Worm (Caenorhabditis elegans) whole organism, midembryonic: ENCODE data around the gene elpc-3.
"Not testable (repeated sequence)": the region's sequence is repeated elsewhere in the genome, so short reads cannot be mapped to it uniquely, and the experiment has no call there.

Experiments
- T22C8.4 ChIP-seq: fragments of 200-800 bp; sonication (Bioruptor generic); IDR thresholded peaks from 2 replicates; pipeline ENCODE4 v1.3.6; 2022; ENCODE audit warnings: missing genetic modification characterization, missing compliant biosample characterization
- cog-1 ChIP-seq: sonication (generic microtip); optimal IDR thresholded peaks from 2 replicates; lab custom pipeline; 2016; ENCODE audit warnings: missing genetic modification characterization, missing compliant biosample characterization
- flt-1 ChIP-seq: fragments of 200-800 bp; sonication (Bioruptor generic); IDR thresholded peaks from 2 replicates; pipeline ENCODE4 v1.3.6; 2022; ENCODE audit warnings: missing genetic modification characterization, missing compliant biosample characterization
- klf-2 ChIP-seq: fragments of 200-800 bp; sonication (Bioruptor generic); conservative IDR thresholded peaks from 2 replicates; pipeline ENCODE4 v1.3.6; 2022; ENCODE audit warnings: missing genetic modification reagents, missing genetic modification characterization, missing compliant biosample characterization
- med-1 ChIP-seq: sonication (generic microtip); optimal IDR thresholded peaks from 2 replicates; lab custom pipeline; 2017; ENCODE audit warnings: missing genetic modification characterization, mild to moderate bottlenecking, missing compliant biosample characterization, antibody characterized with exemption, missing genetic modification reagents; ENCODE audit not compliant: insufficient read depth
- ref-1 ChIP-seq: fragments of 200-800 bp; sonication (Bioruptor generic); conservative IDR thresholded peaks from 2 replicates; pipeline ENCODE4 v1.3.6; 2022; ENCODE audit warnings: missing genetic modification reagents, missing genetic modification characterization, missing compliant biosample characterization
- tab-1 ChIP-seq: fragments of 200-800 bp; sonication (Bioruptor generic); IDR thresholded peaks from 2 replicates; pipeline ENCODE4 v1.3.6; 2022; ENCODE audit warnings: missing genetic modification characterization, missing compliant biosample characterization
- ztf-23 ChIP-seq: fragments of 200-800 bp; sonication (Bioruptor generic); IDR thresholded peaks from 2 replicates; pipeline ENCODE4 v1.3.6; 2022; ENCODE audit warnings: missing genetic modification reagents, missing genetic modification characterization, missing compliant biosample characterization
- ztf-29 ChIP-seq: fragments of 200-800 bp; sonication (Bioruptor generic); IDR thresholded peaks from 2 replicates; pipeline ENCODE4 v1.3.6; 2022; ENCODE audit warnings: missing genetic modification reagents, missing genetic modification characterization, missing compliant biosample characterization

Gene elpc-3

DNA sequence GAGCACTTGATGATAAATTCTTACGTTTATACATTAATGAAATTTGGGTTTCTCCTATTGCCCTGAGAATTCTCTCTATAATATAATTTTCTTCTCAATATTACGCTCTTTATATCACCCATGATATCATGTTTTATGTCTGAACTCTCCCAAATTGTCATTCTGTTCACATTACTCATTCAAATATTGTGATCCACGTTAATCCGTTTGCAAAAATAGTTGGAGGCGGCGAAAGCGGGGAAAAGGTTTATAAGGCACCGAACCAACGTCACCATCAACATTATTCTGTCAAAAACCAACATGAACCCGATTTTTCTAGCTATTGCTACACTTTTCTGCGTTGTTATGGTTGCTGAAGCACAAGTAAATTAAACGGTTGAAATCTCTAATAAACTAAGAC is 28.4 kb downstream of the elpc-3 start, which contains the start of gene C27A7.8:
C27A7.8 (plus strand) TSS at position 301 of the 400 bp plus-strand sequence.
- TF ChIP-seq ztf-23 (GFP tag; lab: Robert Waterston, UW), result no peak
- no peak for TF ChIP-seq ztf-29 (GFP tag; lab: Robert Waterston, UW)
- no peak for TF ChIP-seq cog-1 (tag; lab: Kevin White, UChicago)
- no peak for TF ChIP-seq T22C8.4
- TF ChIP-seq klf-2 (GFP tag; lab: Robert Waterston, UW), result no peak
- no peak for TF ChIP-seq ref-1 (GFP tag; lab: Robert Waterston, UW)
- TF ChIP-seq tab-1 (GFP tag; lab: Robert Waterston, UW), result no peak

DNA sequence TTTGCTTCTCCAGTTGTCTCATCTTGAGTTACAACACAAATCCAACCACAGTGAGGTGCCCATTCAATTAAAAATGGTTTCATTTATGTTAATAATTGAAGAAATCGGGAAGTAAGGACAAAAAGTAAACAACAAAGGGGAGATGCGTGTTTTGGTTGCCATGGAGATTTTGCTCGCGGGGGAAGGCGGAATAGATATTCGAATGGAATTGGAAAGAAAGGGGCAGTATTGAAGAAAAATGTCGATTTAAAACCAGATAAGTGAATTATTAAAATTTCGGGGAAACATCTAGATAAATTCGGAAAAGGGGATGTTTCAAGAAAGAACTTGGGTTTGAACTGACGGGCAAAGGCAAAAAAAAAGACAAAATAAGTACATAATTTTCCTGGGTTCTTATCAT is 30.6 kb downstream of the elpc-3 start, which contains the start of gene che-11:
che-11 (minus strand) TSS at position 101 of the 400 bp plus-strand sequence.
- TF ChIP-seq ref-1 (GFP tag; lab: Robert Waterston, UW), result no peak
- no peak for TF ChIP-seq klf-2 (GFP tag; lab: Robert Waterston, UW)
- TF ChIP-seq cog-1 (tag; lab: Kevin White, UChicago), result no peak
- no peak for TF ChIP-seq ztf-29 (GFP tag; lab: Robert Waterston, UW)
- TF ChIP-seq flt-1, result no peak
- TF ChIP-seq ztf-23 (GFP tag; lab: Robert Waterston, UW), result no peak
- TF ChIP-seq tab-1 (GFP tag; lab: Robert Waterston, UW), result no peak

DNA sequence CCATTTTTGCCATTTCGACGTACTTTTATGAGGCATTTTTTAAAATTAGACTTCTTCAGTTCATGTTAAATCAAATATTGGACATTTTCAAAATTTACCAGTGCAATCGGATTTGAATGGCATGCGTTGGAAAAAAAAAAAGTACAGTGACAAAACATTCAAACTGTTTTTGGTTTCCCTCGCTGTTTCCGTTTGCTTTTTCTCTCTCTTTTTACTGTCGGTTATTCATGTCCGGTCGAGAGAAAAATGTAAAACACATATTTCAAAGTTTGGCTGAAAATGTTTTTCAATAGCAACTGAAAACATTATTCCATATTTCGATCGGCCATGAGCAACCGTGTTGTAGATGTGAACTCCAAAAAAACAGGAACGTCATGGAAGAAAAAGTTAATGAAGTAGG is 40.6 kb downstream of the elpc-3 start, which contains the start of gene C27A7.3:
C27A7.3 (plus strand) TSS at position 301 of the 400 bp plus-strand sequence.
- TF ChIP-seq klf-2 (GFP tag; lab: Robert Waterston, UW) (no peak), ztf-29 (GFP tag; lab: Robert Waterston, UW) (no peak), ztf-23 (GFP tag; lab: Robert Waterston, UW) (no peak), flt-1 (no peak), tab-1 (GFP tag; lab: Robert Waterston, UW) (no peak), ref-1 (GFP tag; lab: Robert Waterston, UW) (no peak), T22C8.4 (no peak), cog-1 (tag; lab: Kevin White, UChicago) (no peak), med-1 (no peak)

- TF ChIP-seq med-1 (no peak), klf-2 (GFP tag; lab: Robert Waterston, UW) (no peak), ztf-23 (GFP tag; lab: Robert Waterston, UW) (no peak), cog-1 (tag; lab: Kevin White, UChicago) (no peak), T22C8.4 (no peak), tab-1 (GFP tag; lab: Robert Waterston, UW) (no peak), ref-1 (GFP tag; lab: Robert Waterston, UW) (no peak), ztf-29 (GFP tag; lab: Robert Waterston, UW) (no peak), flt-1 (no peak)
These were observed 43.3 kb downstream of the elpc-3 start for ce11 chrV:12137942-12138341.

ce11 chrV:12131157-12131556 is 50.1 kb downstream of the elpc-3 start, which contains the start of gene enpp-1:
TSS of gene enpp-1 (plus strand) at chrV:12131457.
- TF ChIP-seq ref-1 (GFP tag; lab: Robert Waterston, UW); T22C8.4; ztf-29 (GFP tag; lab: Robert Waterston, UW): not testable (repeated sequence)

DNA sequence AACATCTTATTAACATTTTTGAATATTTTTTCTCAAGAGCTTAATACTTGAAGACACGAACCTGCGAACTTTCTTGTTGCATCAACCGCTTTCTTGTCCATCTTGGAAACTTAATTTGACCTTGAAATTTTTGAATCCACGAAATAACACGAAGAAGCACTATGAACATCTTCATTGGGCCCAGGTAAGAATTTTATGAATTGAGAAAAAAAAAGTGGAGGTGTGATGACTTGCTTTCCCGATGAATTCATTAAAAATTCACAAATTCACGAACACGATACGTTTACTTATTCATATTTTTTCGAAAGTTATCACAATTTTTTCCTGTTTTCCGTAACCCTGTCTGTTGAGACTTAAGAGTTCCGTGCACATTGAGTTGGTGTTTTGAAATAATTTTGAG is 50.5 kb downstream of the elpc-3 start, which contains the start of gene C27A7.6:
C27A7.6 (minus strand) TSS at position 101 of the 400 bp plus-strand sequence.
- TF ChIP-seq tab-1 (GFP tag; lab: Robert Waterston, UW); flt-1; ztf-23 (GFP tag; lab: Robert Waterston, UW): not testable (repeated sequence)
